Worm (Caenorhabditis elegans): Measurements from ENCODE around the gene F15B9.10.
A peak's percentile ranks its signal among the peaks of the same experiment; 100 is the strongest.

F15B9.10 gene

DNA sequence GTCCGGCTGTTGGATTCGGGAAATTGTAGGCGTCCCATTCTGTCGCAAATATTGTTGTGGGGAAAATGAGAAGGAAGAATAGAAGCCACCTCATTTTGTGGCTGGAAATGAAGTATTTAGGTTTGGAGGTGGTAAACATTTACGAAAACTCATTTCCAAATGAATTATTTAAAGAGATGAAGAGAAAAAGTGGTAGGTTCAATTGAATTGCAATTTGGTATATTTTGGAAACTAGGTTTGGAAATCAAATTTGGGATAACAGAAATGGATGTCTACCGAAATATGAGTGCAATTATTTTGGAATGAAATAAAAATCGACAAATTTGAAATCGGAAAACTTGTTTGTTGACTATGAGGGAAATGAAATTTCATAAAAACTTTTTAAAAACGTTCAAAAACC, at the start of gene F15B9.10:
F15B9.10 (minus strand) TSS at position 101 of the 400 bp plus-strand sequence.
- TF ChIP-seq ztf-4 (tag; optimal IDR thresholded peaks at IDR 0.05): no peak
- no peak for TF ChIP-seq unc-39 (tag; optimal IDR thresholded peaks at IDR 0.05)
- no peak for TF ChIP-seq nhr-21 (tag; optimal IDR thresholded peaks at IDR 0.05)
- no peak for TF ChIP-seq ZK546.5 (tag; optimal IDR thresholded peaks at IDR 0.05)

DNA sequence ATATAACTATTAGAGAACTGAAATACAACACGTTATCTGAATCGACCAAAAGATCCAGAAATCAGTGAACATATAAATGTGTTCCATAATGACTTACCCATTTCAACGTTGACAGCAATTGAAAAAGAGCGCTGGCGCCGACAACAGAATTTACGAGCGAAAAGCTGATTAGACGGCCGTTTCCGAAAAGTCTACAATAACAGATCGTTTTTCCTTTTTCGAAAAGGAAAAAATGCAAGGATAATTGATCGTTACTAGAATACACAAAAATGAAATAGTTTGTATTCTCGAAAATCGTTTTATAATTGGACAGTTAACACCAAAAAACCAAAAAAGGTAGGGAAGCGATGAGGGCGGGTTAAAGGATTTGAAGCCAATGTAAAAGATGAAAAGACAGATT, 44.9 kb upstream of the F15B9.10 start, which contains the start of gene srr-1:
srr-1 (minus strand) TSS at position 101 of the 400 bp plus-strand sequence.
- TF ChIP-seq sem-4 (tag; optimal IDR thresholded peaks at IDR 0.05) (no peak), skn-1 (tag; optimal IDR thresholded peaks at IDR 0.05) (no peak), nhr-77 (tag; optimal IDR thresholded peaks at IDR 0.05) (no peak), mbf-1 (tag; optimal IDR thresholded peaks at IDR 0.05) (no peak), lin-11 (tag; optimal IDR thresholded peaks at IDR 0.05) (no peak), mdl-1 (tag; optimal IDR thresholded peaks at IDR 0.05) (no peak), nhr-11 (tag; optimal IDR thresholded peaks at IDR 0.05) (no peak), ztf-4 (tag; optimal IDR thresholded peaks at IDR 0.05) (no peak), ceh-82 (tag; optimal IDR thresholded peaks at IDR 0.05) (no peak), zag-1 (tag; optimal IDR thresholded peaks at IDR 0.05) (no peak), mab-5 (tag; optimal IDR thresholded peaks at IDR 0.05) (no peak)

DNA sequence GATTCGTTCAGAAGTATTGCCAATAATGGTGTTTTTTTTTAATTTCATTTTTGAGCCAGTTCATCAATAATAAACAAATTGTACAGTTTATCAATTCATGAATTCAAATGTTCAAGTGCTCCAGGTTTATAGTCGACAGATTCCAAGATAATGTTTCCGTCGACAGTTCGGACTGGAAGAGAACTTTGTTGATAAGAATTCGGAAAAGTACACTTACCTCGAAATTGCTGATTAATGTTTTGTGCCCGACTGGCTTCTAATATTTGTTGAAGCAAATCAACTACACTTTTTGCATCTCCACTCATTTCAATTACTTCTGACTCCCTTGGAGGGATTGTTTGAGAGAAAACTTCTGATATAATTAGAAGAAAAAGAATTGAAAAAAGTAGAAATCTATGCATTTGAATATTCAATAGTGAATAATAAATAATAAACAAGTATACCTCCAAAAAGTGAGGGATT, 40.5 kb upstream of the F15B9.10 start, which contains the start of gene W07G4.8:
W07G4.8 (minus strand) TSS at position 412 of the 462 bp plus-strand sequence.
- TF ChIP-seq crh-2 (tag; optimal IDR thresholded peaks at IDR 0.05) (no peak), nhr-11 (tag; optimal IDR thresholded peaks at IDR 0.05) (no peak), unc-55 (GFP tag; optimal IDR thresholded peaks at IDR 0.05) (no peak), snpc-4 (tag; optimal IDR thresholded peaks at IDR 0.05) (no peak), sem-4 (tag; optimal IDR thresholded peaks at IDR 0.05) (no peak), gmeb-1 (tag; optimal IDR thresholded peaks at IDR 0.05) (peak; percentile 10), sma-9 (GFP tag; optimal IDR thresholded peaks at IDR 0.05) (peak; percentile 50), sma-9 (tag; optimal IDR thresholded peaks at IDR 0.05) (no peak), elt-1 (tag; optimal IDR thresholded peaks at IDR 0.05) (no peak), mab-5 (tag; optimal IDR thresholded peaks at IDR 0.05) (no peak), C34F6.9 (tag; optimal IDR thresholded peaks at IDR 0.05) (no peak), ceh-82 (tag; optimal IDR thresholded peaks at IDR 0.05) (no peak), ztf-4 (tag; optimal IDR thresholded peaks at IDR 0.05) (no peak), lin-11 (tag; optimal IDR thresholded peaks at IDR 0.05) (no peak), fos-1 (tag; optimal IDR thresholded peaks at IDR 0.05) (peak; percentile 62), ztf-11 (tag; optimal IDR thresholded peaks at IDR 0.05) (no peak), nhr-129 (tag; optimal IDR thresholded peaks at IDR 0.05) (no peak), alr-1 (tag; optimal IDR thresholded peaks at IDR 0.05) (no peak)

DNA sequence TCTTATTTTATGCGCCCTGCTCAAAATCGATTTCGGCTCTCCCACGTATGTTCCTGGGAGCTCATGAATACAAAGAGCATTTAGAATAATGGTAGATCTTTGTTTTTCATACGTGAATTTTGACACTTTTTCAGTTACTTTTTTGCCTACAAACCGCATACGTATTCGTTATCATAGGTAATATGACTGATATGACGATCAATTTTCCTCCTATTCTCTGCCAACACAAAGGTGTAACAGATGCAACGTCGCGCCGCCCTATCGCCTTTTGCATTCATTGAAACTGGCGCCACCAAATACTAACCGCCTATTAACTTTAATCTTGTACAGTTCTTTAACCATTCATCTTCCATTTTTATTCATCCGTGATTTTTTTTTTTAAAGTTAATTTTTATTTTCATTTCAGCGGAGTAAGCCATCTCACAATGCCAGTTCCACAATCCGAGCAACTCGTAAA, 38.9 kb upstream of the F15B9.10 start, which contains the start of gene W07G4.5:
W07G4.5 (plus strand) TSS at position 407 of the 457 bp plus-strand sequence.
- TF ChIP-seq fos-1 (tag; optimal IDR thresholded peaks at IDR 0.05): peak; percentile 26
- TF ChIP-seq sma-9 (GFP tag; optimal IDR thresholded peaks at IDR 0.05): peak; percentile 38
- no peak for TF ChIP-seq sma-9 (tag; optimal IDR thresholded peaks at IDR 0.05)
- TF ChIP-seq ZK546.5 (tag; optimal IDR thresholded peaks at IDR 0.05): no peak
- peak; percentile 54 for TF ChIP-seq crh-2 (tag; optimal IDR thresholded peaks at IDR 0.05)

DNA sequence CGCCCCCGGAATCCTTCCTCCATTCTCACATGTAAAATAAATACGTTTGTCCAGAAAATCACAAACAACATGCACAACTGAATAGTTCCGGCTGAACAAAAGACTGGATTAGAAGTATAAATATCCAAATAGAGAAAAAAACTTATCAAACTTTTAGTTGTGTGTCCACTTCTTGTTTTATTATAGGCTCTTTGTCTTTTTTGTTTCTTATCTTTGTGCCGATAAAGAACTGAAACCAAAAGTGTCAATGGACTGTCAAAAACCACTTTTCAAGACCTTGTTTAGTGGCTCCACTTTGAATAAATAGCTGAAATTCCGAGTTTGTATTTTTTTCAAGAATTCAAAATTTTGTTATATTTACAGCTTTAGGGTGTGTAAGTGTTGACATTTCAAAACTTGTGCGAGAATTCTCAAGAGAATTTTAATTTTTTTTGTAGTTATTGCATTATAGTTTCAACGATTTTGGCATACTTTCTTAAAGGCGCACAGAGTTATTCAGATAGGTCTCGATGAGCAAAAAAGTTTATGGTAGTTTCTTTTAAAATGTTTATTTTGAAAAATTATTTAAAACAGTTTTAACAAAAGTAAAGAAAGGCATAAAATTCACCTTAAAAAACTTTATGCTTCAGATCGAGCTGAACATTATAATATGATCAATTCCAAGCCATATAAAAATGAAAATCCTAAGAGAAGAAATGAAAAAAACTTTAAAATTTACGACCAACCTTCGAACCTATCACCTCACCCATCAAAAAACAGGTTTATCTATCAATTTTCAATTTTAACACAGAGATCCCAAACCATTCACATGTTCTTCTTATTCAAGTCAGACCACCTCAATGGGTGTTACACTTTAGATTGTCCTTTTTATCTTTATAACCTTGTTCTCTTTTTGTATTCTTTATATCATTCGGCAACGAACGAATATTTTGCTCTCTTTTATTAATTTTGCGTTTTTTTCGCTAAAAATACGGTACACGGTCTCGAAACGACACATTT, 37.7 kb upstream of the F15B9.10 start:
- TF ChIP-seq sma-3 (GFP tag; optimal IDR thresholded peaks at IDR 0.05) (peak; percentile 20), aly-2 (tag; optimal IDR thresholded peaks at IDR 0.05) (no peak), snpc-4 (tag; optimal IDR thresholded peaks at IDR 0.05) (no peak), nhr-21 (tag; optimal IDR thresholded peaks at IDR 0.05) (peak; percentile 37), sma-9 (GFP tag; optimal IDR thresholded peaks at IDR 0.05) (peak; percentile 64), sma-9 (tag; optimal IDR thresholded peaks at IDR 0.05) (no peak), unc-62 (GFP tag; optimal IDR thresholded peaks at IDR 0.05) (no peak), fos-1 (tag; optimal IDR thresholded peaks at IDR 0.05) (peak; percentile 34), nhr-25 (tag; optimal IDR thresholded peaks at IDR 0.05) (peak; percentile 60), blmp-1 (tag; optimal IDR thresholded peaks at IDR 0.05; ENCODE audit: insufficient read depth) (peak; percentile 23)

All from whole organism, L2 larva.